Fruit fly (Drosophila melanogaster): ENCODE measurements around the gene CG14223.

CG14223 gene

dm6 chrX:19631365-19631832 is 32.4 kb downstream of the CG14223 start (continued):
- TF ChIP-seq CG9876 (GFP tag; optimal IDR thresholded peaks at IDR 0.05) (no peak), Ravus (GFP tag; IDR thresholded peaks at IDR 0.05) (no peak), CG31224 (GFP tag; IDR thresholded peaks at IDR 0.05) (no peak), jing (GFP tag; optimal IDR thresholded peaks at IDR 0.05) (no peak), Adf1 (GFP tag; IDR thresholded peaks at IDR 0.05) (peak; percentile 87), Gsc (GFP tag; IDR thresholded peaks at IDR 0.05) (no peak), disco-r (GFP tag; optimal IDR thresholded peaks at IDR 0.05) (no peak), CG15073 (GFP tag; optimal IDR thresholded peaks at IDR 0.05) (no peak), nom (GFP tag; optimal IDR thresholded peaks at IDR 0.05) (peak; percentile 62), Trl (optimal IDR thresholded peaks at IDR 0.05) (peak; percentile 84 to 92), Trl (GFP tag; optimal IDR thresholded peaks at IDR 0.05) (no peak), CG10147 (GFP tag; optimal IDR thresholded peaks at IDR 0.05) (no peak), chinmo (GFP tag; IDR thresholded peaks at IDR 0.05; ENCODE audit: partially characterized antibody) (peak; percentile 98), CG34224 (GFP tag; IDR thresholded peaks at IDR 0.05; ENCODE audit: partially characterized antibody) (peak; percentile 56; the same call in 2 of the 3 replicates), tup (GFP tag; optimal IDR thresholded peaks at IDR 0.05) (no peak), ind (GFP tag; optimal IDR thresholded peaks at IDR 0.05) (no peak), CHES-1-like (GFP tag; optimal IDR thresholded peaks at IDR 0.05) (no peak), CG17359 (tag; optimal IDR thresholded peaks at IDR 0.05) (no peak), cad (GFP tag; optimal IDR thresholded peaks at IDR 0.05) (no peak), CG11504 (tag; optimal IDR thresholded peaks at IDR 0.05) (no peak), BtbVII (GFP tag; optimal IDR thresholded peaks at IDR 0.05) (no peak), HHEX (GFP tag; optimal IDR thresholded peaks at IDR 0.05) (no peak), CG16863 (GFP tag; optimal IDR thresholded peaks at IDR 0.05) (no peak), Dp (GFP tag; optimal IDR thresholded peaks at IDR 0.05) (no peak), CG32772 (GFP tag; IDR thresholded peaks at IDR 0.05) (no peak), Drgx (GFP tag; IDR thresholded peaks at IDR 0.05) (peak; percentile 41; the same call in 1 of the 2 replicates), kah (GFP tag; optimal IDR thresholded peaks at IDR 0.05) (peak; percentile 39), Awh (GFP tag; IDR thresholded peaks at IDR 0.05) (no peak), CG3065 (GFP tag; optimal IDR thresholded peaks at IDR 0.05) (no peak), CG12744 (GFP tag; optimal IDR thresholded peaks at IDR 0.05) (no peak), CG2129 (GFP tag; IDR thresholded peaks at IDR 0.05; ENCODE audit: partially characterized antibody) (no peak), usp (GFP tag; optimal IDR thresholded peaks at IDR 0.05) (no peak), ash1 (GFP tag; optimal IDR thresholded peaks at IDR 0.05) (no peak), vfl (GFP tag; optimal IDR thresholded peaks at IDR 0.05) (no peak), dan (GFP tag; IDR thresholded peaks at IDR 0.05) (no peak), Optix (GFP tag; IDR thresholded peaks at IDR 0.05) (no peak), CG1602 (GFP tag; optimal IDR thresholded peaks at IDR 0.05) (no peak), vvl (GFP tag; IDR thresholded peaks at IDR 0.05) (peak; percentile 38; the same call in 1 of the 2 replicates), bsh (GFP tag; optimal IDR thresholded peaks at IDR 0.05) (no peak), CG11695 (GFP tag; IDR thresholded peaks at IDR 0.05) (peak; percentile 64; the same call in 1 of the 3 replicates), D (optimal IDR thresholded peaks at IDR 0.05) (no peak), D (GFP tag; optimal IDR thresholded peaks at IDR 0.05) (no peak), gsb (GFP tag; IDR thresholded peaks at IDR 0.05) (no peak), CG1832 (GFP tag; optimal IDR thresholded peaks at IDR 0.05) (no peak), ranshi (GFP tag; IDR thresholded peaks at IDR 0.05) (no peak), Poxn (GFP tag; IDR thresholded peaks at IDR 0.05) (no peak), gsb-n (tag; optimal IDR thresholded peaks at IDR 0.05) (no peak), CG5180 (GFP tag; optimal IDR thresholded peaks at IDR 0.05) (no peak), salm (tag; optimal IDR thresholded peaks at IDR 0.05) (no peak), peb (GFP tag; IDR thresholded peaks at IDR 0.05) (no peak), CG1529 (GFP tag; optimal IDR thresholded peaks at IDR 0.05) (no peak), vnd (GFP tag; IDR thresholded peaks at IDR 0.05; ENCODE audit: partially characterized antibody) (no peak)

Measured in whole organism, embryonic.